Worm (Caenorhabditis elegans) whole organism, L4 larva: ENCODE data around the gene F14E5.2.
"Not testable (repeated sequence)": the region's sequence is repeated elsewhere in the genome, so short reads cannot be mapped to it uniquely, and the experiment has no call there.

Experiments
- F10B5.3 ChIP-seq: sonication (generic microtip); optimal IDR thresholded peaks from 2 replicates; lab custom pipeline; 2016; ENCODE audit warnings: mild to moderate bottlenecking, missing genetic modification characterization, missing compliant biosample characterization
- F26F4.8 ChIP-seq: fragments of 200-800 bp; sonication (Bioruptor generic); conservative IDR thresholded peaks from 2 replicates; pipeline ENCODE4 v1.3.6; 2022; ENCODE audit warnings: missing genetic modification characterization, missing compliant biosample characterization
- F49E8.2 ChIP-seq: sonication (generic microtip); optimal IDR thresholded peaks from 2 replicates; lab custom pipeline; 2016; ENCODE audit warnings: missing compliant biosample characterization, mild to moderate bottlenecking, missing genetic modification characterization, borderline replicate concordance
- T20F7.1 ChIP-seq: fragments of 200-800 bp; sonication (Bioruptor generic); optimal IDR thresholded peaks from 2 replicates; lab custom pipeline; 2018; ENCODE audit warnings: mild to moderate bottlenecking, missing genetic modification characterization, missing compliant biosample characterization
- aha-1 ChIP-seq: fragments of 150-350 bp; peaks from one replicate; lab custom pipeline; 2014; ENCODE audit warnings: missing biosample characterization, missing genetic modification characterization
- attf-4 ChIP-seq: sonication (generic microtip); optimal IDR thresholded peaks from 3 replicates; lab custom pipeline; 2017; ENCODE audit warnings: missing biosample characterization, missing genetic modification characterization
- cey-2 ChIP-seq: sonication (generic microtip); optimal IDR thresholded peaks from 3 replicates; lab custom pipeline; 2017; ENCODE audit warnings: missing genetic modification characterization, mild to moderate bottlenecking, missing compliant biosample characterization, antibody characterized with exemption, borderline replicate concordance; ENCODE audit not compliant: insufficient read depth
- daf-16 ChIP-seq, 3 experiments: sonication (generic microtip); optimal IDR thresholded peaks; 2 replicates each; lab custom pipeline; 2016 to 2017; ENCODE audit warnings: missing genetic modification characterization in 3 of 3, missing genetic modification reagents in 3 of 3, mild to moderate bottlenecking in 2 of 3, missing compliant biosample characterization in 2 of 3, missing biosample characterization in 1 of 3, moderate library complexity in 1 of 3
- daf-19 ChIP-seq: fragments of 200-800 bp; sonication (Bioruptor generic); conservative IDR thresholded peaks from 2 replicates; pipeline ENCODE4 v1.3.6; 2022; ENCODE audit warnings: missing genetic modification characterization, missing compliant biosample characterization
- dpl-1 ChIP-seq: fragments of 150-350 bp; optimal IDR thresholded peaks from 2 replicates; lab custom pipeline; 2014; ENCODE audit warnings: missing biosample characterization, missing genetic modification reagents, missing genetic modification characterization
- fos-1 ChIP-seq: fragments of 150-350 bp; optimal IDR thresholded peaks from 2 replicates; lab custom pipeline; 2014; ENCODE audit warnings: missing biosample characterization, missing genetic modification characterization
- hlh-11 ChIP-seq: fragments of 200-800 bp; sonication (Bioruptor generic); optimal IDR thresholded peaks from 2 replicates; lab custom pipeline; 2018; ENCODE audit warnings: mild to moderate bottlenecking, missing genetic modification characterization, missing compliant biosample characterization
- hmg-1.1 ChIP-seq: fragments of 200-800 bp; sonication (Bioruptor generic); IDR thresholded peaks from 2 replicates; pipeline ENCODE4 v1.3.6; 2022; ENCODE audit warnings: missing genetic modification reagents, missing genetic modification characterization, missing compliant biosample characterization
- lsy-2 ChIP-seq, 2 experiments: fragments of 150-350 bp in 1 of 2; sonication (generic microtip) in 1 of 2; optimal IDR thresholded peaks; 2 replicates each; lab custom pipeline; 2014 to 2017; ENCODE audit warnings: missing biosample characterization in 2 of 2, missing genetic modification characterization in 2 of 2
- mep-1 ChIP-seq: fragments of 150-350 bp; sonication (generic microtip); optimal IDR thresholded peaks from 3 replicates; lab custom pipeline; 2014; ENCODE audit warnings: missing biosample characterization, missing genetic modification characterization
- mxl-3 ChIP-seq: fragments of 200-800 bp; sonication (Bioruptor generic); optimal IDR thresholded peaks from 2 replicates; lab custom pipeline; 2018; ENCODE audit warnings: mild to moderate bottlenecking, missing genetic modification characterization, missing compliant biosample characterization
- nhr-102 ChIP-seq: sonication (generic microtip); optimal IDR thresholded peaks from 2 replicates; lab custom pipeline; 2016; ENCODE audit warnings: mild to moderate bottlenecking, missing genetic modification characterization, moderate library complexity, missing compliant biosample characterization
- nhr-111 ChIP-seq: fragments of 200-800 bp; sonication (Bioruptor generic); optimal IDR thresholded peaks from 2 replicates; lab custom pipeline; 2018; ENCODE audit warnings: mild to moderate bottlenecking, missing genetic modification characterization, missing compliant biosample characterization
- nhr-28 ChIP-seq: fragments of 150-350 bp; optimal IDR thresholded peaks from 2 replicates; lab custom pipeline; 2014; ENCODE audit warnings: missing biosample characterization, missing genetic modification characterization
- nhr-41 ChIP-seq: fragments of 200-800 bp; sonication (Bioruptor generic); IDR thresholded peaks from 2 replicates; pipeline ENCODE4 v1.3.6; 2022; ENCODE audit warnings: missing genetic modification reagents, missing genetic modification characterization, missing compliant biosample characterization
- tag-97 ChIP-seq: fragments of 200-800 bp; sonication (Bioruptor generic); IDR thresholded peaks from 2 replicates; pipeline ENCODE4 v1.3.6; 2022; ENCODE audit warnings: missing genetic modification characterization, missing compliant biosample characterization
- unc-130 ChIP-seq: sonication (generic microtip); optimal IDR thresholded peaks from 2 replicates; lab custom pipeline; 2016; ENCODE audit warnings: missing genetic modification reagents, missing genetic modification characterization, missing compliant biosample characterization
- unc-39 ChIP-seq: sonication (generic microtip); optimal IDR thresholded peaks from 2 replicates; lab custom pipeline; 2017; ENCODE audit warnings: missing biosample characterization, missing genetic modification characterization
- unc-62 ChIP-seq, 3 experiments: fragments of 150-350 bp in 1 of 3; sonication (generic microtip); optimal IDR thresholded peaks in 2 of 3; peaks in 1 of 3; 1 replicate in 1 of 3; 2 replicates in 2 of 3; lab custom pipeline; 2014 to 2017; ENCODE audit warnings: missing biosample characterization in 3 of 3, missing genetic modification characterization in 3 of 3, missing genetic modification reagents in 3 of 3, missing genotype in 1 of 3
- zfp-3 ChIP-seq: fragments of 200-800 bp; sonication (Bioruptor generic); conservative IDR thresholded peaks from 2 replicates; pipeline ENCODE4 v1.3.6; 2022; ENCODE audit warnings: missing genetic modification reagents, missing genetic modification characterization, missing compliant biosample characterization
- zip-2 ChIP-seq: fragments of 150-350 bp; optimal IDR thresholded peaks from 2 replicates; lab custom pipeline; 2014; ENCODE audit warnings: missing biosample characterization, missing genetic modification characterization
- ztf-7 ChIP-seq: fragments of 150-350 bp; optimal IDR thresholded peaks from 2 replicates; lab custom pipeline; 2014; ENCODE audit warnings: missing biosample characterization, missing genetic modification characterization

The F14E5.2 gene

ce11 chrII:8428947-8429919, 575 bp upstream of the F14E5.2 start:
- TF ChIP-seq daf-16 (GFP tag; optimal IDR thresholded peaks at IDR 0.05; lab: Kevin White, UChicago) (no peak), daf-16 (tag; optimal IDR thresholded peaks at IDR 0.05; lab: Kevin White, UChicago) (peak; percentile 8), hmg-1.1 (GFP tag; lab: Robert Waterston, UW) (peak; percentile 36; the same call in 1 of the 2 replicates), nhr-28 (tag; lab: Kevin White, UChicago) (peak; percentile 19), F49E8.2 (tag; lab: Kevin White, UChicago) (peak; percentile 52), dpl-1 (GFP tag; lab: Kevin White, UChicago) (peak; percentile 24), mxl-3 (peak; percentile 7), nhr-102 (tag; lab: Kevin White, UChicago) (no peak), fos-1 (tag; lab: Kevin White, UChicago) (no peak), aha-1 (tag; lab: Kevin White, UChicago) (peak; percentile 76), lsy-2 (tag; optimal IDR thresholded peaks at IDR 0.05; lab: Kevin White, UChicago) (peak in 1 of 2 experiments; percentile 43), nhr-41 (GFP tag; lab: Robert Waterston, UW) (no peak), unc-130 (GFP tag; lab: Kevin White, UChicago) (peak; percentile 14), tag-97 (GFP tag; lab: Robert Waterston, UW) (no peak)

ce11 chrII:8420775-8421388, 7.8 kb downstream of the F14E5.2 start:
- no peak for TF ChIP-seq cey-2 (tag; lab: Kevin White, UChicago)
- TF ChIP-seq zfp-3 (GFP tag; lab: Robert Waterston, UW), result no peak
- TF ChIP-seq unc-39 (tag; lab: Kevin White, UChicago), result no peak
- TF ChIP-seq mep-1 (tag; lab: Kevin White, UChicago), result peak; percentile 39
- TF ChIP-seq ztf-7, result peak; percentile 82
- TF ChIP-seq F10B5.3 (tag; lab: Kevin White, UChicago), result no peak
- TF ChIP-seq attf-4, result no peak
- no peak for TF ChIP-seq nhr-111 (GFP tag; lab: Kevin White, UChicago)

ce11 chrII:8419798-8420197, 8.9 kb downstream of the F14E5.2 start, which contains the start of gene F14E5.8:
Gene F14E5.8, plus strand, starts transcription at chrII:8420098.
- TF ChIP-seq zfp-3 (GFP tag; lab: Robert Waterston, UW); hlh-11; F10B5.3 (tag; lab: Kevin White, UChicago): not testable (repeated sequence)
- TF ChIP-seq, all 104 proteins: peak for 0; not testable (repeated sequence) for 104

ce11 chrII:8419015-8419414, 9.6 kb downstream of the F14E5.2 start:
- TF ChIP-seq zip-2 (tag; lab: Kevin White, UChicago) (no peak), F26F4.8 (no peak), T20F7.1 (GFP tag; lab: Kevin White, UChicago) (no peak), mxl-3 (no peak), mep-1 (tag; lab: Kevin White, UChicago) (peak; percentile 19)

- TF ChIP-seq daf-19 (no peak), unc-62 (GFP tag; optimal IDR thresholded peaks at IDR 0.05 in 1 of 2; lab: Kevin White, UChicago) (peak in 1 of 2 experiments; percentile 95), unc-62 (tag; optimal IDR thresholded peaks at IDR 0.05; lab: Kevin White, UChicago) (no peak), aha-1 (tag; lab: Kevin White, UChicago) (peak; percentile 42), nhr-28 (tag; lab: Kevin White, UChicago) (peak; percentile 25), daf-16 (GFP tag; optimal IDR thresholded peaks at IDR 0.05; lab: Kevin White, UChicago) (no peak), daf-16 (tag; optimal IDR thresholded peaks at IDR 0.05; lab: Kevin White, UChicago) (peak; percentile 59)
These were observed 11.5 kb downstream of the F14E5.2 start, which contains the start of gene fdgt-2 for ce11 chrII:8417059-8417668. Gene fdgt-2, plus strand, starts transcription at chrII:8417618.
